Fruit fly (Drosophila melanogaster) whole organism, embryonic: ENCODE results near the gene PhKgamma.

Experiments
- Atf-2 ChIP-seq: fragments of 200-800 bp; sonication (Bioruptor generic); optimal IDR thresholded peaks from 2 replicates; lab custom pipeline; 2016; ENCODE audit warnings: missing biosample characterization, missing genetic modification characterization
- CG10147 ChIP-seq: fragments of 200-800 bp; sonication (Bioruptor generic); optimal IDR thresholded peaks from 2 replicates; lab custom pipeline; 2019; ENCODE audit warnings: missing biosample characterization, mild to moderate bottlenecking, missing genetic modification characterization, moderate library complexity
- CG10462 ChIP-seq: fragments of 200-800 bp; sonication (Bioruptor generic); optimal IDR thresholded peaks from 2 replicates; lab custom pipeline; 2016; ENCODE audit warnings: missing biosample characterization, missing genetic modification characterization
- CG11398 ChIP-seq: fragments of 200-800 bp; sonication (Bioruptor generic); optimal IDR thresholded peaks from 2 replicates; lab custom pipeline; 2016; ENCODE audit warnings: missing biosample characterization, missing genetic modification characterization
- CG11504 ChIP-seq: fragments of 200-800 bp; sonication (Bioruptor generic); optimal IDR thresholded peaks from 3 replicates; lab custom pipeline; 2019; ENCODE audit warnings: missing biosample characterization, mild to moderate bottlenecking, missing genetic modification characterization, moderate library complexity
- CG12659 ChIP-seq: fragments of 200-800 bp; sonication (Bioruptor generic); optimal IDR thresholded peaks from 3 replicates; lab custom pipeline; 2017; ENCODE audit warnings: mild to moderate bottlenecking, missing biosample characterization, missing genetic modification reagents, missing genetic modification characterization
- CG12769 ChIP-seq: fragments of 200-800 bp; sonication (Bioruptor generic); optimal IDR thresholded peaks from 2 replicates; lab custom pipeline; 2019; ENCODE audit warnings: missing biosample characterization, mild to moderate bottlenecking, missing genetic modification characterization, moderate library complexity
- CG13296 ChIP-seq: fragments of 200-800 bp; sonication (Bioruptor generic); optimal IDR thresholded peaks from 3 replicates; lab custom pipeline; 2018; ENCODE audit warnings: missing biosample characterization, mild to moderate bottlenecking, missing genetic modification characterization
- CG1603 ChIP-seq: fragments of 200-800 bp; sonication (Bioruptor generic); optimal IDR thresholded peaks from 2 replicates; lab custom pipeline; 2019; ENCODE audit warnings: missing biosample characterization, mild to moderate bottlenecking, missing genetic modification characterization, moderate library complexity
- CG18764 ChIP-seq: fragments of 200-800 bp; sonication (Bioruptor generic); optimal IDR thresholded peaks from 3 replicates; lab custom pipeline; 2016; ENCODE audit warnings: missing biosample characterization, missing genetic modification characterization
- CG2120 ChIP-seq: fragments of 200-800 bp; sonication (Bioruptor generic); optimal IDR thresholded peaks from 3 replicates; lab custom pipeline; 2016; ENCODE audit warnings: missing biosample characterization, missing genetic modification characterization
- CG2678 ChIP-seq: fragments of 200-800 bp; sonication (Bioruptor generic); optimal IDR thresholded peaks from 3 replicates; lab custom pipeline; 2019; ENCODE audit warnings: missing biosample characterization, mild to moderate bottlenecking, missing genetic modification characterization, moderate library complexity
- CG31224 ChIP-seq: fragments of 200-800 bp; sonication (Bioruptor generic); IDR thresholded peaks from 2 replicates; pipeline ENCODE4 v1.3.6; 2022; ENCODE audit warnings: missing biosample characterization, missing genetic modification characterization
- CG3847 ChIP-seq: fragments of 200-800 bp; sonication (Bioruptor generic); IDR thresholded peaks from 2 replicates; pipeline ENCODE4 v1.3.6; 2022; ENCODE audit warnings: missing biosample characterization, missing genetic modification characterization
- CG43689 ChIP-seq: fragments of 200-800 bp; sonication (Bioruptor generic); IDR thresholded peaks from 2 replicates; pipeline ENCODE4 v1.3.6; 2022; ENCODE audit warnings: missing biosample characterization, missing genetic modification characterization
- CG5180 ChIP-seq: fragments of 200-800 bp; sonication (Bioruptor generic); optimal IDR thresholded peaks from 3 replicates; lab custom pipeline; 2017; ENCODE audit warnings: missing biosample characterization, missing genetic modification characterization, mild to moderate bottlenecking, moderate library complexity, missing genetic modification reagents
- CG6813 ChIP-seq: fragments of 200-800 bp; sonication (Bioruptor generic); optimal IDR thresholded peaks from 2 replicates; lab custom pipeline; 2017; ENCODE audit warnings: missing biosample characterization, missing genetic modification characterization, mild to moderate bottlenecking, moderate library complexity, missing genetic modification reagents
- CG7357 ChIP-seq: fragments of 200-800 bp; sonication (Bioruptor generic); IDR thresholded peaks from 3 replicates; pipeline ENCODE4 v1.3.6; 2022; ENCODE audit warnings: missing biosample characterization, missing genetic modification characterization
- CG7928 ChIP-seq: fragments of 200-800 bp; sonication (Bioruptor generic); optimal IDR thresholded peaks from 2 replicates; lab custom pipeline; 2017; ENCODE audit warnings: missing biosample characterization, mild to moderate bottlenecking, missing genetic modification characterization
- CG8281 ChIP-seq: fragments of 200-800 bp; sonication (Bioruptor generic); optimal IDR thresholded peaks from 2 replicates; lab custom pipeline; 2018; ENCODE audit warnings: missing biosample characterization, mild to moderate bottlenecking, missing genetic modification characterization, moderate library complexity
- CG8388 ChIP-seq: fragments of 200-800 bp; sonication (Bioruptor generic); optimal IDR thresholded peaks from 2 replicates; lab custom pipeline; 2019; ENCODE audit warnings: missing biosample characterization, mild to moderate bottlenecking, missing genetic modification characterization, moderate library complexity
- CoRest ChIP-seq: fragments of 200-800 bp; sonication (Bioruptor generic); optimal IDR thresholded peaks from 3 replicates; lab custom pipeline; 2018; ENCODE audit warnings: missing biosample characterization, mild to moderate bottlenecking, missing genetic modification characterization, moderate library complexity
- Dbx ChIP-seq: fragments of 200-800 bp; sonication (Bioruptor generic); IDR thresholded peaks from 3 replicates; pipeline ENCODE4 v1.3.6; 2022; ENCODE audit warnings: missing biosample characterization, missing genetic modification characterization
- Deaf1 ChIP-seq: fragments of 200-800 bp; optimal IDR thresholded peaks from 3 replicates; lab custom pipeline; 2019; ENCODE audit warnings: missing biosample characterization, mild to moderate bottlenecking, missing genetic modification characterization, moderate library complexity
- Dfd ChIP-seq, 2 experiments: fragments of >200 bp; optimal IDR thresholded peaks; 2 replicates each; lab custom pipeline; 2017; ENCODE audit warnings: missing biosample characterization in 2 of 2, missing genetic modification characterization in 2 of 2
- Drgx ChIP-seq: fragments of 200-800 bp; sonication (Bioruptor generic); IDR thresholded peaks from 2 replicates; pipeline ENCODE4 v1.3.6; 2022; ENCODE audit warnings: missing biosample characterization, missing genetic modification characterization
- HLH3B ChIP-seq: fragments of 200-800 bp; sonication (Bioruptor generic); IDR thresholded peaks from 2 replicates; pipeline ENCODE4 v1.3.6; 2022; ENCODE audit warnings: missing biosample characterization, missing genetic modification characterization
- HLHmδ ChIP-seq: fragments of 200-800 bp; sonication (Bioruptor generic); optimal IDR thresholded peaks from 2 replicates; lab custom pipeline; 2018; ENCODE audit warnings: missing biosample characterization, mild to moderate bottlenecking, missing genetic modification characterization, moderate library complexity
- Hmr ChIP-seq: fragments of 200-800 bp; sonication (Bioruptor generic); optimal IDR thresholded peaks from 3 replicates; lab custom pipeline; 2017; ENCODE audit warnings: mild to moderate bottlenecking, missing biosample characterization, missing genetic modification reagents, missing genetic modification characterization
- Nf-YA ChIP-seq: fragments of 200-800 bp; sonication (Bioruptor generic); IDR thresholded peaks from 2 replicates; pipeline ENCODE4 v1.3.6; 2022; ENCODE audit warnings: missing biosample characterization, missing genetic modification characterization
- Rfx ChIP-seq: fragments of 200-800 bp; sonication (Bioruptor generic); IDR thresholded peaks from 2 replicates; pipeline ENCODE4 v1.3.6; 2022; ENCODE audit warnings: missing biosample characterization, missing genetic modification characterization
- Scr ChIP-seq: fragments of 200-800 bp; sonication (Bioruptor generic); IDR thresholded peaks from 2 replicates; pipeline ENCODE4 v1.3.6; 2022; ENCODE audit warnings: missing biosample characterization, missing genetic modification characterization; ENCODE audit not compliant: partially characterized antibody
- Taf1 ChIP-seq: fragments of 200-800 bp; sonication (Bioruptor generic); IDR thresholded peaks from 2 replicates; pipeline ENCODE4 v1.3.6; 2022; ENCODE audit warnings: missing biosample characterization, missing genetic modification characterization
- chinmo ChIP-seq: fragments of 200-800 bp; sonication (Bioruptor generic); IDR thresholded peaks from 4 replicates; pipeline ENCODE4 v1.3.6; 2022; ENCODE audit warnings: missing biosample characterization, missing genetic modification characterization; ENCODE audit not compliant: partially characterized antibody
- dysf ChIP-seq: fragments of 200-800 bp; sonication (Bioruptor generic); IDR thresholded peaks from 3 replicates; pipeline ENCODE4 v1.3.6; 2022; ENCODE audit warnings: missing biosample characterization, missing genetic modification characterization
- esg ChIP-seq: fragments of 200-800 bp; sonication (Bioruptor generic); conservative IDR thresholded peaks from 2 replicates; pipeline ENCODE4 v1.3.6; 2022; ENCODE audit warnings: missing biosample characterization, missing genetic modification characterization
- eyg ChIP-seq: fragments of 200-800 bp; sonication (Bioruptor generic); optimal IDR thresholded peaks from 3 replicates; lab custom pipeline; 2016; ENCODE audit warnings: missing biosample characterization, missing genetic modification characterization
- fd3F ChIP-seq: fragments of 200-800 bp; sonication (Bioruptor generic); optimal IDR thresholded peaks from 2 replicates; lab custom pipeline; 2018; ENCODE audit warnings: missing biosample characterization, mild to moderate bottlenecking, missing genetic modification characterization, moderate library complexity
- ftz-f1 ChIP-seq: fragments of 200-800 bp; sonication (Bioruptor generic); optimal IDR thresholded peaks from 2 replicates; lab custom pipeline; 2016; ENCODE audit warnings: missing biosample characterization, missing genetic modification characterization
- gce ChIP-seq: fragments of 200-800 bp; sonication (Bioruptor generic); IDR thresholded peaks from 3 replicates; pipeline ENCODE4 v1.3.6; 2022; ENCODE audit warnings: missing biosample characterization, missing genetic modification characterization
- h ChIP-seq: fragments of >200 bp; optimal IDR thresholded peaks from 2 replicates; lab custom pipeline; 2017
- lbe ChIP-seq: fragments of 200-800 bp; sonication (Bioruptor generic); optimal IDR thresholded peaks from 2 replicates; lab custom pipeline; 2016; ENCODE audit warnings: missing biosample characterization, mild to moderate bottlenecking, missing genetic modification characterization
- lmd ChIP-seq: fragments of 200-800 bp; sonication (Bioruptor generic); IDR thresholded peaks from 2 replicates; pipeline ENCODE4 v1.3.6; 2022; ENCODE audit warnings: missing biosample characterization, missing genetic modification characterization
- nom ChIP-seq: fragments of 200-800 bp; sonication (Bioruptor generic); optimal IDR thresholded peaks from 2 replicates; lab custom pipeline; 2017; ENCODE audit warnings: missing biosample characterization, missing genetic modification characterization, mild to moderate bottlenecking, moderate library complexity, missing genetic modification reagents
- otp ChIP-seq: fragments of 200-800 bp; sonication (Bioruptor generic); IDR thresholded peaks from 3 replicates; pipeline ENCODE4, ENCODE4 v1.3.6; 2022; ENCODE audit warnings: missing biosample characterization, missing genetic modification characterization
- pita ChIP-seq: fragments of 200-800 bp; sonication (Bioruptor generic); optimal IDR thresholded peaks from 2 replicates; lab custom pipeline; 2017; ENCODE audit warnings: missing biosample characterization, mild to moderate bottlenecking, missing genetic modification characterization
- pros ChIP-seq: fragments of 200-800 bp; sonication (Bioruptor generic); optimal IDR thresholded peaks from 3 replicates; lab custom pipeline; 2019; ENCODE audit warnings: missing biosample characterization, mild to moderate bottlenecking, missing genetic modification characterization, moderate library complexity
- salm ChIP-seq: fragments of 200-800 bp; sonication (Bioruptor generic); optimal IDR thresholded peaks from 2 replicates; lab custom pipeline; 2018; ENCODE audit warnings: missing biosample characterization, mild to moderate bottlenecking, missing genetic modification characterization
- sob ChIP-seq: fragments of 200-800 bp; sonication (Bioruptor generic); IDR thresholded peaks from 2 replicates; pipeline ENCODE4 v1.3.6; 2022; ENCODE audit warnings: missing biosample characterization, missing genetic modification characterization
- trem ChIP-seq: fragments of 200-800 bp; optimal IDR thresholded peaks from 3 replicates; lab custom pipeline; 2019; ENCODE audit warnings: missing biosample characterization, mild to moderate bottlenecking, missing genetic modification characterization, moderate library complexity
- tup ChIP-seq: fragments of 200-800 bp; sonication (Bioruptor generic); optimal IDR thresholded peaks from 2 replicates; lab custom pipeline; 2016; ENCODE audit warnings: missing biosample characterization, mild to moderate bottlenecking, missing genetic modification characterization, moderate library complexity
- zfh2 ChIP-seq: fragments of 200-800 bp; sonication (Bioruptor generic); optimal IDR thresholded peaks from 2 replicates; lab custom pipeline; 2016; ENCODE audit warnings: missing biosample characterization, missing genetic modification characterization

Gene PhKgamma

DNA sequence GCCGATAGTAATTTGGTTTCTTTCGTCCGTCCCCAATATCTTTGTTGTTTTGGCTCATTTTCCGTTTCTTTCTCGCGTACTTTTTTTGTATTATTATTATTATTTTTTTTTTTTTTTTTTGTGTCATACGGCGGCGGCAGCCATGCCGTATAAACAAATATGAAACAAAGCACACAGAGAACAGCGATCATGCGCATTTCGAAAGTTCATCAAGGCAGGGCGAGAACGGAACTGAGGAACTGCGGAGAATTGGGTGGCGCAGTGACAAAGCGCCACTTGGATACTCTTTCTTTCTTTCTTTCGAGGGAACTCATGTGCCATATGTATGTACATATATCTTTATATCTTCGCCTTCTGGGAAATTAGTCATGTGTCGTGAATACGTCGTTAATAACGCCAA, 10.5 kb upstream of the PhKgamma start (continued):
- TF ChIP-seq esg, result no peak
- no peak for TF ChIP-seq pita (GFP tag; lab: Kevin White, UChicago)
- no peak for TF ChIP-seq CG5180
- TF ChIP-seq CG13296 (GFP tag; lab: Kevin White, UChicago), result peak; percentile 3
- no peak for TF ChIP-seq Scr (GFP tag; lab: Robert Waterston, UW)
- TF ChIP-seq lbe (GFP tag; lab: Kevin White, UChicago), result peak; percentile 31
- no peak for TF ChIP-seq CG8388 (GFP tag; lab: Kevin White, UChicago)
- no peak for TF ChIP-seq CG11504 (tag; lab: Kevin White, UChicago)
- peak; percentile 13 for TF ChIP-seq CG2120 (GFP tag; lab: Kevin White, UChicago)
- no peak for TF ChIP-seq tup (GFP tag; lab: Kevin White, UChicago)
- no peak for TF ChIP-seq CG18764 (GFP tag; lab: Kevin White, UChicago)
- TF ChIP-seq HLH3B, result no peak
- TF ChIP-seq Rfx (GFP tag; lab: Robert Waterston, UW), result no peak
- TF ChIP-seq Nf-YA, result no peak
- TF ChIP-seq CG10462, result no peak
- TF ChIP-seq CG6813 (GFP tag; lab: Kevin White, UChicago), result no peak
- no peak for TF ChIP-seq HLHmδ (GFP tag; lab: Kevin White, UChicago)
- TF ChIP-seq Dfd (GFP tag; optimal IDR thresholded peaks at IDR 0.05; lab: Kevin White, UChicago), result no peak
- no peak for TF ChIP-seq CG7928 (GFP tag; lab: Kevin White, UChicago)
- no peak for TF ChIP-seq fd3F (GFP tag; lab: Kevin White, UChicago)
- no peak for TF ChIP-seq CG11398 (GFP tag; lab: Kevin White, UChicago)
- TF ChIP-seq pros (GFP tag; lab: Kevin White, UChicago), result no peak
- TF ChIP-seq trem (tag; lab: Kevin White, UChicago), result no peak
- no peak for TF ChIP-seq ftz-f1
- TF ChIP-seq CoRest (tag; lab: Kevin White, UChicago), result no peak
- peak; percentile 68 for TF ChIP-seq nom (GFP tag; lab: Kevin White, UChicago)
- TF ChIP-seq Atf-2 (GFP tag; lab: Kevin White, UChicago), result no peak
- peak; percentile 22 for TF ChIP-seq CG1603 (tag; lab: Kevin White, UChicago)
- TF ChIP-seq CG31224 (GFP tag; lab: Robert Waterston, UW), result no peak
- TF ChIP-seq CG12769 (tag; lab: Kevin White, UChicago), result peak; percentile 8
- no peak for TF ChIP-seq gce (GFP tag; lab: Robert Waterston, UW)
- TF ChIP-seq salm (tag; lab: Kevin White, UChicago), result no peak
- TF ChIP-seq CG3847 (GFP tag; lab: Robert Waterston, UW), result no peak
- TF ChIP-seq zfh2 (GFP tag; lab: Kevin White, UChicago), result no peak
- TF ChIP-seq CG10147 (GFP tag; lab: Kevin White, UChicago), result no peak
- no peak for TF ChIP-seq CG8281
- no peak for TF ChIP-seq eyg (GFP tag; lab: Kevin White, UChicago)
- 0 out of 2 replicates have a peak, but pooled peaks have one; percentile 13 for TF ChIP-seq sob (GFP tag; lab: Robert Waterston, UW)
- no peak for TF ChIP-seq CG7357
- TF ChIP-seq CG2678, result peak; percentile 14
- no peak for TF ChIP-seq Drgx
- no peak for TF ChIP-seq CG43689
- 0 out of 3 replicates have a peak, but pooled peaks have one; percentile 22 for TF ChIP-seq dysf (GFP tag; lab: Robert Waterston, UW)
- no peak for TF ChIP-seq Dbx (GFP tag; lab: Robert Waterston, UW)
- 0 out of 4 replicates have a peak, but pooled peaks have one; percentile 9 for TF ChIP-seq chinmo (GFP tag; lab: Robert Waterston, UW)
- TF ChIP-seq lmd (GFP tag; lab: Robert Waterston, UW), result no peak
- no peak for TF ChIP-seq Deaf1 (tag; lab: Kevin White, UChicago)
- TF ChIP-seq h (lab: Kevin White, UChicago), result no peak
- TF ChIP-seq otp, result no peak
- TF ChIP-seq Taf1 (GFP tag; lab: Robert Waterston, UW), result no peak
- peak; percentile 4 for TF ChIP-seq CG12659
- TF ChIP-seq Hmr, result no peak
